Worm (Caenorhabditis elegans) whole organism, L2 larva: ENCODE measurements around the gene F10G7.9.

Experiments
- C34F6.9 ChIP-seq: fragments of 150-350 bp; optimal IDR thresholded peaks from 2 replicates; lab custom pipeline; 2014; ENCODE audit warnings: missing biosample characterization, missing genetic modification characterization
- elt-1 ChIP-seq: fragments of 150-350 bp; optimal IDR thresholded peaks from 2 replicates; lab custom pipeline; 2014; ENCODE audit warnings: missing biosample characterization, missing genetic modification characterization
- fos-1 ChIP-seq: fragments of 150-350 bp; optimal IDR thresholded peaks from 2 replicates; lab custom pipeline; 2014; ENCODE audit warnings: missing biosample characterization, missing genetic modification characterization
- gmeb-1 ChIP-seq: fragments of 150-350 bp; optimal IDR thresholded peaks from 2 replicates; lab custom pipeline; 2014; ENCODE audit warnings: missing biosample characterization, missing genetic modification characterization
- lin-13 ChIP-seq: fragments of 150-350 bp; optimal IDR thresholded peaks from 2 replicates; lab custom pipeline; 2014; ENCODE audit warnings: missing biosample characterization, missing genetic modification reagents, missing genetic modification characterization
- nhr-237 ChIP-seq: fragments of 150-350 bp; optimal IDR thresholded peaks from 2 replicates; lab custom pipeline; 2014; ENCODE audit warnings: missing biosample characterization, missing genetic modification characterization
- ztf-11 ChIP-seq: sonication (generic microtip); optimal IDR thresholded peaks from 2 replicates; lab custom pipeline; 2017; ENCODE audit warnings: missing biosample characterization, missing genetic modification characterization

ce11 chrII:4661278-4661677 lies 45.0 kb downstream of the F10G7.9 start, which contains the start of gene T05A7.13:
- TF ChIP-seq ztf-11 (tag; lab: Kevin White, UChicago) = no peak
- TF ChIP-seq fos-1 (tag; lab: Kevin White, UChicago) = no peak
- TF ChIP-seq gmeb-1 (tag; lab: Kevin White, UChicago) = no peak
- no peak for TF ChIP-seq nhr-237 (tag; lab: Kevin White, UChicago)
- no peak for TF ChIP-seq C34F6.9 (tag; lab: Kevin White, UChicago)
- TF ChIP-seq elt-1 (tag; lab: Kevin White, UChicago) = no peak
- TF ChIP-seq lin-13 (GFP tag; lab: Kevin White, UChicago) = no peak
